Worm (Caenorhabditis elegans) whole organism, L4/young adult: ENCODE results near the gene F52B11.5.

Source experiments
- W03F9.2 ChIP-seq: fragments of 150-350 bp; optimal IDR thresholded peaks from 2 replicates; lab custom pipeline; 2014; ENCODE audit warnings: missing biosample characterization, missing genetic modification characterization
- dao-5 ChIP-seq: sonication (generic microtip); optimal IDR thresholded peaks from 2 replicates; lab custom pipeline; 2016; ENCODE audit warnings: missing genotype, missing genetic modification characterization, moderate library complexity, missing compliant biosample characterization
- him-1 ChIP-seq: sonication (generic microtip); optimal IDR thresholded peaks from 2 replicates; lab custom pipeline; 2016; ENCODE audit warnings: missing genotype, missing genetic modification reagents, missing genetic modification characterization, missing compliant biosample characterization

- TF ChIP-seq him-1: no peak
- no peak for TF ChIP-seq W03F9.2 (tag; lab: Kevin White, UChicago)
- no peak for TF ChIP-seq dao-5 (tag; lab: Kevin White, UChicago)
Observed at ce11 chrIV:14145594-14145993, 42.6 kb upstream of the F52B11.5 start, which contains the start of gene oac-37.
